Worm (Caenorhabditis elegans) whole organism, L1 larva: ENCODE results near the gene T04A8.7.

ENCODE experiments used
- C16A3.4 ChIP-seq: fragments of 150-350 bp; optimal IDR thresholded peaks from 2 replicates; lab custom pipeline; 2014; ENCODE audit warnings: missing biosample characterization, missing genetic modification characterization
- F16B12.6 ChIP-seq: fragments of 150-350 bp; optimal IDR thresholded peaks from 2 replicates; lab custom pipeline; 2014; ENCODE audit warnings: missing biosample characterization, missing genetic modification characterization
- Y116A8C.19 ChIP-seq: sonication (generic microtip); optimal IDR thresholded peaks from 2 replicates; lab custom pipeline; 2016; ENCODE audit warnings: missing compliant biosample characterization, missing genetic modification characterization, borderline replicate concordance
- aly-2 ChIP-seq: fragments of 150-350 bp; optimal IDR thresholded peaks from 2 replicates; lab custom pipeline; 2014; ENCODE audit warnings: missing biosample characterization, missing genetic modification characterization
- ama-1 ChIP-seq: fragments of 150-350 bp; optimal IDR thresholded peaks from 2 replicates; lab custom pipeline; 2014
- blmp-1 ChIP-seq: fragments of 150-350 bp; optimal IDR thresholded peaks from 2 replicates; lab custom pipeline; 2014; ENCODE audit warnings: missing biosample characterization, missing genetic modification characterization
- ceh-82 ChIP-seq, 3 experiments: fragments of 150-350 bp in 1 of 3; sonication (generic microtip) in 2 of 3; optimal IDR thresholded peaks; 2 replicates each; lab custom pipeline; 2014 to 2017; ENCODE audit warnings: missing biosample characterization in 3 of 3, missing genetic modification characterization in 3 of 3
- ceh-88 ChIP-seq: fragments of 200-800 bp; sonication (Bioruptor generic); IDR thresholded peaks from 2 replicates; pipeline ENCODE4 v1.3.6; 2022; ENCODE audit warnings: missing genetic modification characterization, missing compliant biosample characterization
- dpl-1 ChIP-seq, 3 experiments: fragments of 150-350 bp in 2 of 3; sonication (generic microtip) in 1 of 3; optimal IDR thresholded peaks; 2 replicates each; lab custom pipeline; 2014 to 2017; ENCODE audit warnings: missing biosample characterization in 3 of 3, missing genetic modification characterization in 3 of 3, missing genetic modification reagents in 3 of 3
- efl-1 ChIP-seq, 4 experiments: fragments of 150-350 bp; optimal IDR thresholded peaks in 3 of 4; peaks in 1 of 4; 1 replicate in 1 of 4; 2 replicates in 3 of 4; lab custom pipeline; 2014; ENCODE audit warnings: missing biosample characterization in 2 of 4, missing genetic modification characterization in 2 of 4, missing genetic modification reagents in 2 of 4
- elt-3 ChIP-seq, 6 experiments: fragments of 150-350 bp in 1 of 6; sonication (generic microtip); optimal IDR thresholded peaks; 2 replicates each; lab custom pipeline; 2017 to 2018; ENCODE audit warnings: missing biosample characterization in 6 of 6, missing genetic modification characterization in 6 of 6, inconsistent platforms in 1 of 6
- fkh-10 ChIP-seq: sonication (generic microtip); optimal IDR thresholded peaks from 2 replicates; lab custom pipeline; 2017; ENCODE audit warnings: missing biosample characterization, missing genetic modification reagents, missing genetic modification characterization
- fkh-4 ChIP-seq: sonication (generic microtip); optimal IDR thresholded peaks from 2 replicates; lab custom pipeline; 2016; ENCODE audit warnings: missing compliant biosample characterization, missing genetic modification characterization, borderline replicate concordance
- fkh-8 ChIP-seq: sonication (generic microtip); optimal IDR thresholded peaks from 2 replicates; lab custom pipeline; 2016; ENCODE audit warnings: mild to moderate bottlenecking, missing genetic modification characterization, missing compliant biosample characterization
- fos-1 ChIP-seq: fragments of 150-350 bp; optimal IDR thresholded peaks from 2 replicates; lab custom pipeline; 2014; ENCODE audit warnings: missing biosample characterization, missing genetic modification characterization
- hlh-4 ChIP-seq: sonication (generic microtip); optimal IDR thresholded peaks from 2 replicates; lab custom pipeline; 2016; ENCODE audit warnings: mild to moderate bottlenecking, missing genetic modification characterization, missing compliant biosample characterization
- hpl-2 ChIP-seq: fragments of 150-350 bp; optimal IDR thresholded peaks from 2 replicates; lab custom pipeline; 2014; ENCODE audit warnings: missing biosample characterization, missing genetic modification reagents, missing genetic modification characterization
- jun-1 ChIP-seq: fragments of 150-350 bp; optimal IDR thresholded peaks from 2 replicates; lab custom pipeline; 2014; ENCODE audit warnings: missing biosample characterization, missing genetic modification reagents, missing genetic modification characterization
- lin-15B ChIP-seq: fragments of 150-350 bp; sonication (generic microtip); optimal IDR thresholded peaks from 3 replicates; lab custom pipeline; 2014; ENCODE audit warnings: missing biosample characterization, missing genetic modification characterization
- lin-35 ChIP-seq, 2 experiments: fragments of 150-350 bp; optimal IDR thresholded peaks; 2 replicates each; lab custom pipeline; 2014; ENCODE audit warnings: missing biosample characterization in 2 of 2, missing genetic modification characterization in 2 of 2, missing genetic modification reagents in 2 of 2
- lsy-2 ChIP-seq, 2 experiments: fragments of 150-350 bp; optimal IDR thresholded peaks; 2 replicates each; lab custom pipeline; 2014; ENCODE audit warnings: missing biosample characterization in 2 of 2, missing genetic modification characterization in 2 of 2
- mdl-1 ChIP-seq, 2 experiments: fragments of 150-350 bp; optimal IDR thresholded peaks; 2 replicates each; lab custom pipeline; 2014 to 2017; ENCODE audit warnings: missing biosample characterization in 2 of 2, missing genetic modification characterization in 2 of 2, inconsistent platforms in 1 of 2
- mep-1 ChIP-seq: fragments of 150-350 bp; optimal IDR thresholded peaks from 2 replicates; lab custom pipeline; 2014; ENCODE audit warnings: missing biosample characterization, missing genetic modification characterization
- nhr-19 ChIP-seq: fragments of 200-800 bp; sonication (Bioruptor generic); conservative IDR thresholded peaks from 2 replicates; pipeline ENCODE4 v1.3.6; 2022; ENCODE audit warnings: missing genetic modification characterization, missing compliant biosample characterization
- nhr-20 ChIP-seq: sonication (generic microtip); optimal IDR thresholded peaks from 2 replicates; lab custom pipeline; 2016; ENCODE audit warnings: mild to moderate bottlenecking, missing genetic modification characterization, missing compliant biosample characterization
- nhr-237 ChIP-seq: fragments of 150-350 bp; optimal IDR thresholded peaks from 2 replicates; lab custom pipeline; 2014; ENCODE audit warnings: missing biosample characterization, missing genetic modification characterization
- nhr-47 ChIP-seq: sonication (generic microtip); optimal IDR thresholded peaks from 2 replicates; lab custom pipeline; 2016; ENCODE audit warnings: mild to moderate bottlenecking, missing genetic modification characterization, moderate library complexity, missing compliant biosample characterization
- nhr-71 ChIP-seq: sonication (generic microtip); optimal IDR thresholded peaks from 2 replicates; lab custom pipeline; 2016; ENCODE audit warnings: mild to moderate bottlenecking, missing genetic modification characterization, moderate library complexity, missing compliant biosample characterization
- nhr-77 ChIP-seq: fragments of 150-350 bp; optimal IDR thresholded peaks from 2 replicates; lab custom pipeline; 2014; ENCODE audit warnings: missing biosample characterization, missing genetic modification characterization
- nhr-85 ChIP-seq: sonication (generic microtip); peaks from one replicate; lab custom pipeline; 2016; ENCODE audit warnings: missing genetic modification characterization, inconsistent platforms, missing compliant biosample characterization
- nhr-90 ChIP-seq: sonication (generic microtip); optimal IDR thresholded peaks from 2 replicates; lab custom pipeline; 2016; ENCODE audit warnings: mild to moderate bottlenecking, missing genetic modification characterization, missing compliant biosample characterization; ENCODE audit not compliant: poor library complexity
- rnt-1 ChIP-seq: sonication (generic microtip); optimal IDR thresholded peaks from 2 replicates; lab custom pipeline; 2016; ENCODE audit warnings: mild to moderate bottlenecking, missing genetic modification characterization, moderate library complexity, missing compliant biosample characterization
- skn-1 ChIP-seq: fragments of 150-350 bp; optimal IDR thresholded peaks from 2 replicates; lab custom pipeline; 2014; ENCODE audit warnings: missing biosample characterization, missing genetic modification characterization
- snpc-4 ChIP-seq: fragments of 150-350 bp; optimal IDR thresholded peaks from 2 replicates; lab custom pipeline; 2014; ENCODE audit warnings: missing biosample characterization, missing genetic modification characterization
- snu-23 ChIP-seq: sonication (generic microtip); optimal IDR thresholded peaks from 2 replicates; lab custom pipeline; 2016; ENCODE audit warnings: missing genetic modification characterization, missing compliant biosample characterization
- swsn-7 ChIP-seq: sonication (generic microtip); optimal IDR thresholded peaks from 2 replicates; lab custom pipeline; 2016; ENCODE audit warnings: missing genetic modification characterization, missing compliant biosample characterization
- tbx-2 ChIP-seq: sonication (generic microtip); optimal IDR thresholded peaks from 2 replicates; lab custom pipeline; 2016; ENCODE audit warnings: missing genetic modification characterization, missing compliant biosample characterization
- unc-130 ChIP-seq: fragments of 150-350 bp; optimal IDR thresholded peaks from 2 replicates; lab custom pipeline; 2017; ENCODE audit warnings: missing biosample characterization, missing genetic modification characterization, inconsistent platforms
- unc-86 ChIP-seq: sonication (generic microtip); optimal IDR thresholded peaks from 2 replicates; lab custom pipeline; 2016; ENCODE audit warnings: missing genetic modification characterization, missing compliant biosample characterization
- vab-15 ChIP-seq: sonication (generic microtip); optimal IDR thresholded peaks from 2 replicates; lab custom pipeline; 2017; ENCODE audit warnings: missing genotype, mild to moderate bottlenecking, missing genetic modification characterization, missing compliant biosample characterization
- xbp-1 ChIP-seq: sonication (generic microtip); optimal IDR thresholded peaks from 2 replicates; lab custom pipeline; 2016; ENCODE audit warnings: missing genetic modification characterization, missing compliant biosample characterization

T04A8.7 gene

ce11 chrIII:4689595-4689994, 5.6 kb upstream of the T04A8.7 start (continued):
- TF ChIP-seq ceh-88 (no peak), hpl-2 (GFP tag; lab: Kevin White, UChicago) (peak; percentile 25)

ce11 chrIII:4693281-4693680, 1.9 kb upstream of the T04A8.7 start, which contains the start of gene nifk-1:
Gene nifk-1 (minus strand): TSS chrIII:4693307.
- TF ChIP-seq fkh-8: peak; percentile 12
- peak; percentile 83 for TF ChIP-seq nhr-85 (tag; lab: Kevin White, UChicago)
- no peak for TF ChIP-seq fkh-4 (tag; lab: Kevin White, UChicago)
- no peak for TF ChIP-seq ceh-88
- TF ChIP-seq efl-1 (optimal IDR thresholded peaks at IDR 0.05; lab: Kevin White, UChicago): peak; percentile 66 to 78
- TF ChIP-seq efl-1 (GFP tag; optimal IDR thresholded peaks at IDR 0.05 in 1 of 2; lab: Kevin White, UChicago): peak; percentile 75 to 94
- peak; percentile 23 to 59 (median 43) for TF ChIP-seq ceh-82 (tag; optimal IDR thresholded peaks at IDR 0.05; lab: Kevin White, UChicago)
- TF ChIP-seq tbx-2 (tag; lab: Kevin White, UChicago): peak; percentile 37
- TF ChIP-seq unc-130 (tag; lab: Kevin White, UChicago): peak; percentile 49
- no peak for TF ChIP-seq aly-2 (tag; lab: Kevin White, UChicago)
- TF ChIP-seq fkh-10 (GFP tag; lab: Kevin White, UChicago): peak; percentile 10
- peak; percentile 68 for TF ChIP-seq mep-1 (tag; lab: Kevin White, UChicago)
- TF ChIP-seq blmp-1 (tag; lab: Kevin White, UChicago): peak; percentile 29
- no peak for TF ChIP-seq ama-1
- TF ChIP-seq Y116A8C.19 (tag; lab: Kevin White, UChicago): no peak
- peak in 1 of 2 experiments; percentile 31 for TF ChIP-seq mdl-1 (tag; optimal IDR thresholded peaks at IDR 0.05; lab: Kevin White, UChicago)
- TF ChIP-seq nhr-237 (tag; lab: Kevin White, UChicago): no peak
- TF ChIP-seq lin-15B (tag; lab: Kevin White, UChicago): peak; percentile 19
- peak; percentile 61 for TF ChIP-seq snu-23 (GFP tag; lab: Kevin White, UChicago)
- TF ChIP-seq hlh-4 (tag; lab: Kevin White, UChicago): no peak
- peak; percentile 59 for TF ChIP-seq nhr-19 (GFP tag; lab: Robert Waterston, UW)
- TF ChIP-seq F16B12.6: peak; percentile 46
- TF ChIP-seq nhr-90 (tag; lab: Kevin White, UChicago): peak; percentile 51
- TF ChIP-seq jun-1 (tag; lab: Kevin White, UChicago): peak; percentile 21
- TF ChIP-seq fos-1: peak; percentile 10
- TF ChIP-seq nhr-20: peak; percentile 65
- TF ChIP-seq snpc-4 (tag; lab: Kevin White, UChicago): peak; percentile 15
- TF ChIP-seq unc-86 (tag; lab: Kevin White, UChicago): no peak
- TF ChIP-seq nhr-77: peak; percentile 9
- no peak for TF ChIP-seq vab-15 (tag; lab: Kevin White, UChicago)
- TF ChIP-seq lin-35 (GFP tag; optimal IDR thresholded peaks at IDR 0.05; lab: Kevin White, UChicago): peak; percentile 75 to 86
- peak in 2 of 6 experiments; percentile 55 to 81 for TF ChIP-seq elt-3 (tag; optimal IDR thresholded peaks at IDR 0.05; lab: Kevin White, UChicago)
- peak; percentile 61 for TF ChIP-seq nhr-47 (tag; lab: Kevin White, UChicago)
- peak; percentile 67 for TF ChIP-seq rnt-1 (tag; lab: Kevin White, UChicago)
- TF ChIP-seq xbp-1: peak; percentile 48
- TF ChIP-seq lsy-2 (tag; optimal IDR thresholded peaks at IDR 0.05; lab: Kevin White, UChicago): peak; percentile 75 to 84
- TF ChIP-seq swsn-7 (tag; lab: Kevin White, UChicago): peak; percentile 37
- TF ChIP-seq C16A3.4 (tag; lab: Kevin White, UChicago): peak; percentile 80
- TF ChIP-seq dpl-1 (GFP tag; optimal IDR thresholded peaks at IDR 0.05; lab: Kevin White, UChicago): peak; percentile 71 to 83 (median 80)
- peak; percentile 28 for TF ChIP-seq skn-1 (tag; lab: Kevin White, UChicago)
- peak; percentile 73 for TF ChIP-seq nhr-71
